Worm (Caenorhabditis elegans) whole organism, late embryonic: ENCODE results near the gene F08G2.5.

Experiments
- C08G9.2 ChIP-seq: sonication (generic microtip); optimal IDR thresholded peaks from 2 replicates; lab custom pipeline; 2016; ENCODE audit warnings: mild to moderate bottlenecking, missing genetic modification characterization, moderate library complexity, missing compliant biosample characterization
- Y22D7AL.16 ChIP-seq: sonication (generic microtip); optimal IDR thresholded peaks from 2 replicates; lab custom pipeline; 2016; ENCODE audit warnings: missing genetic modification characterization, missing compliant biosample characterization
- ama-1 ChIP-seq: fragments of 150-350 bp; optimal IDR thresholded peaks from 2 replicates; lab custom pipeline; 2014
- ceh-19 ChIP-seq: fragments of 200-800 bp; sonication (Bioruptor generic); optimal IDR thresholded peaks from 2 replicates; lab custom pipeline; 2018; ENCODE audit warnings: mild to moderate bottlenecking, missing genetic modification characterization, missing compliant biosample characterization
- ceh-22 ChIP-seq: sonication (generic microtip); optimal IDR thresholded peaks from 2 replicates; lab custom pipeline; 2017; ENCODE audit warnings: missing biosample characterization, missing genetic modification characterization
- ceh-31 ChIP-seq: sonication (generic microtip); optimal IDR thresholded peaks from 2 replicates; lab custom pipeline; 2016; ENCODE audit warnings: missing genetic modification characterization, missing compliant biosample characterization
- ceh-45 ChIP-seq: fragments of 200-800 bp; sonication (Bioruptor generic); IDR thresholded peaks from 2 replicates; pipeline ENCODE4 v1.3.6; 2022; ENCODE audit warnings: missing genetic modification reagents, missing genetic modification characterization, missing compliant biosample characterization
- dmd-4 ChIP-seq: sonication (generic microtip); optimal IDR thresholded peaks from 2 replicates; lab custom pipeline; 2016; ENCODE audit warnings: borderline replicate concordance, missing genetic modification characterization, missing compliant biosample characterization
- ets-4 ChIP-seq: sonication (generic microtip); optimal IDR thresholded peaks from 2 replicates; lab custom pipeline; 2016; ENCODE audit warnings: missing genetic modification characterization, missing compliant biosample characterization
- fkh-6 ChIP-seq: sonication (generic microtip); optimal IDR thresholded peaks from 2 replicates; lab custom pipeline; 2016; ENCODE audit warnings: missing genetic modification characterization, missing compliant biosample characterization
- gmeb-2 ChIP-seq: sonication (generic microtip); optimal IDR thresholded peaks from 2 replicates; lab custom pipeline; 2016; ENCODE audit warnings: missing genetic modification characterization, inconsistent platforms, missing compliant biosample characterization
- hlh-13 ChIP-seq: fragments of 200-800 bp; sonication (Bioruptor generic); optimal IDR thresholded peaks from 2 replicates; lab custom pipeline; 2018; ENCODE audit warnings: mild to moderate bottlenecking, missing genetic modification characterization, missing compliant biosample characterization
- hlh-15 ChIP-seq: sonication (generic microtip); optimal IDR thresholded peaks from 2 replicates; lab custom pipeline; 2016; ENCODE audit warnings: missing genetic modification characterization, missing compliant biosample characterization
- hlh-30 ChIP-seq: sonication (generic microtip); optimal IDR thresholded peaks from 2 replicates; lab custom pipeline; 2017; ENCODE audit warnings: antibody characterized with exemption, missing genetic modification characterization, missing compliant biosample characterization; ENCODE audit not compliant: insufficient read depth
- hlh-6 ChIP-seq: sonication (generic microtip); optimal IDR thresholded peaks from 2 replicates; lab custom pipeline; 2016; ENCODE audit warnings: missing genotype, missing genetic modification characterization, missing compliant biosample characterization
- lim-6 ChIP-seq: sonication (generic microtip); optimal IDR thresholded peaks from 2 replicates; lab custom pipeline; 2016; ENCODE audit warnings: missing genetic modification characterization, missing compliant biosample characterization
- lin-11 ChIP-seq: fragments of 200-800 bp; sonication (Bioruptor generic); optimal IDR thresholded peaks from 2 replicates; lab custom pipeline; 2018; ENCODE audit warnings: mild to moderate bottlenecking, missing genetic modification characterization, missing compliant biosample characterization
- pat-9 ChIP-seq: fragments of 200-800 bp; sonication (Bioruptor generic); optimal IDR thresholded peaks from 2 replicates; lab custom pipeline; 2018; ENCODE audit warnings: mild to moderate bottlenecking, missing genetic modification characterization, moderate library complexity, missing compliant biosample characterization
- ref-2 ChIP-seq: sonication (generic microtip); optimal IDR thresholded peaks from 2 replicates; lab custom pipeline; 2016; ENCODE audit warnings: missing genetic modification characterization, missing compliant biosample characterization
- sdc-2 ChIP-seq: sonication (generic microtip); optimal IDR thresholded peaks from 2 replicates; lab custom pipeline; 2016; ENCODE audit warnings: missing genotype, missing genetic modification characterization, missing compliant biosample characterization
- sox-4 ChIP-seq: sonication (generic microtip); optimal IDR thresholded peaks from 2 replicates; lab custom pipeline; 2017; ENCODE audit warnings: mild to moderate bottlenecking, missing genetic modification characterization, inconsistent platforms, missing compliant biosample characterization
- syd-9 ChIP-seq: sonication (generic microtip); optimal IDR thresholded peaks from 2 replicates; lab custom pipeline; 2016; ENCODE audit warnings: mild to moderate bottlenecking, missing genetic modification characterization, moderate library complexity, missing compliant biosample characterization
- tbx-2 ChIP-seq: sonication (generic microtip); optimal IDR thresholded peaks from 2 replicates; lab custom pipeline; 2016; ENCODE audit warnings: missing genetic modification characterization, missing compliant biosample characterization

The F08G2.5 gene

DNA sequence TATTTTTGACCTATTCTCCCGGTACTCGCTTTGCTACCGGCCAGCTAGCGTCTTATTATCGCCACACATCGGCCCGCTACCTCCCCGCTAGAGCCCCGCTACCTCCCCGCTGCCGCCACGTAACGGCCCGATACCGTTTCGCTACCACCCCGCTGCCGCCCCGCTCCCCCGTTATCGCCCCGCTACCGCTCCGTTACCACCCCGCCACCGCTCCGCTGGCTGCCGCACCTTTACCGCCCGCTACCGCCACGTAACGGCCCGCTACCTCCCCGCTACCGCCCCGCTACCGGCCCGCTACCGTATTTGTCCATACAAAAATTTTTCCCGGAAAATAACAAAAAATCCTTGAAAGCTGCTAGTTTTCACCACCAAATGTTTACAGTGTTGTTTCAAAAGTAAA lies 47.8 kb downstream of the F08G2.5 start:
- no peak for TF ChIP-seq lin-11 (tag; lab: Kevin White, UChicago)
- TF ChIP-seq hlh-6 (tag; lab: Kevin White, UChicago): no peak
- TF ChIP-seq lim-6 (tag; lab: Kevin White, UChicago): no peak
- TF ChIP-seq ceh-22: no peak
- TF ChIP-seq sdc-2 (tag; lab: Kevin White, UChicago): no peak
- no peak for TF ChIP-seq syd-9 (tag; lab: Kevin White, UChicago)
- no peak for TF ChIP-seq fkh-6
- no peak for TF ChIP-seq hlh-13 (GFP tag; lab: Kevin White, UChicago)
- no peak for TF ChIP-seq tbx-2 (tag; lab: Kevin White, UChicago)
- TF ChIP-seq ceh-19 (GFP tag; lab: Kevin White, UChicago): no peak
- no peak for TF ChIP-seq dmd-4 (tag; lab: Kevin White, UChicago)
- TF ChIP-seq pat-9 (tag; lab: Kevin White, UChicago): no peak
- no peak for TF ChIP-seq ref-2 (tag; lab: Kevin White, UChicago)

DNA sequence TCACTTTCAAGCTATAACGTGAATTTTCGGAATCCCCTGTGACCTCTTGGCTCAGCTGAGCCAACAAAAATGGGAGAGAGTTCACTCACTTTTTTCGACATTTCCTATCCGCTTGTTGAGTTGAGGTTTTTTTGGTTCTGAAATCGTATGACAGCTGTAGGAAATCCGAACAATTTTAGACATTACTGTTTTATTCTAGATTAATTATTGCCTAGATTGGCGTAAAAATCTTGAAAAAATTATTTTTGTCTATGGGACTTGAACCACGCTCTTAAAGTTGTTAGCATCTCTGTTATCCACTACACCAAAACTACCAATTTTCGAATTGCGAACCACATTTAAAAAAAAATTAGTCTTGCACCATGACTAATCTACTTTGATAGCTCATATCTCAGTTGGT lies 49.6 kb downstream of the F08G2.5 start, which contains the start of gene C01B9.4:
TSS of gene C01B9.4 (minus strand) at position 101 of the 400 bp plus-strand sequence.
- no peak for TF ChIP-seq syd-9 (tag; lab: Kevin White, UChicago)
- no peak for TF ChIP-seq hlh-15 (tag; lab: Kevin White, UChicago)
- no peak for TF ChIP-seq hlh-30
- no peak for TF ChIP-seq ets-4
- TF ChIP-seq sox-4 (tag; lab: Kevin White, UChicago): no peak
- TF ChIP-seq ceh-22: no peak
- no peak for TF ChIP-seq ceh-45 (GFP tag; lab: Robert Waterston, UW)
- no peak for TF ChIP-seq ama-1 (lab: Kevin White, UChicago)
- no peak for TF ChIP-seq ceh-31
- no peak for TF ChIP-seq tbx-2 (tag; lab: Kevin White, UChicago)
- TF ChIP-seq C08G9.2 (tag; lab: Kevin White, UChicago): no peak
- TF ChIP-seq gmeb-2 (tag; lab: Kevin White, UChicago): no peak
- no peak for TF ChIP-seq Y22D7AL.16
